Worm (Caenorhabditis elegans): Measurements from ENCODE around the gene gmps-1.

Gene gmps-1

ce11 chrII:10862749-10863656 lies 5.5 kb downstream of the gmps-1 start (continued):
- TF ChIP-seq F39B2.1 (GFP tag; IDR thresholded peaks at IDR 0.05) (no peak), C06A6.2 (GFP tag; conservative IDR thresholded peaks at IDR 0.05) (no peak), pbrm-1 (GFP tag; IDR thresholded peaks at IDR 0.05) (peak; percentile 20; the same call in 1 of the 2 replicates), madf-6 (GFP tag; IDR thresholded peaks at IDR 0.05) (peak; percentile 84), ceh-40 (GFP tag; IDR thresholded peaks at IDR 0.05) (no peak), F52B5.7 (tag; optimal IDR thresholded peaks at IDR 0.05) (no peak), hlh-26 (GFP tag; conservative IDR thresholded peaks at IDR 0.05) (no peak), zfh-2 (GFP tag; conservative IDR thresholded peaks at IDR 0.05) (peak; percentile 39; the same call in 1 of the 2 replicates), snpc-1.3 (tag; optimal IDR thresholded peaks at IDR 0.05; ENCODE audit: insufficient read depth) (no peak), athp-1 (tag; optimal IDR thresholded peaks at IDR 0.05) (no peak), fkh-3 (tag; optimal IDR thresholded peaks at IDR 0.05) (no peak), B0336.3 (GFP tag; IDR thresholded peaks at IDR 0.05) (no peak), efl-1 (GFP tag; optimal IDR thresholded peaks at IDR 0.05) (peak; percentile 46), snpc-4 (GFP tag; optimal IDR thresholded peaks at IDR 0.05) (no peak), snpc-4 (tag; optimal IDR thresholded peaks at IDR 0.05) (peak in 1 of 4 experiments; percentile 13), B0019.2 (GFP tag; conservative IDR thresholded peaks at IDR 0.05) (no peak), nfya-1 (tag; optimal IDR thresholded peaks at IDR 0.05; ENCODE audit: borderline replicate concordance, insufficient read depth) (no peak), ceh-100 (GFP tag; IDR thresholded peaks at IDR 0.05) (no peak), F23B12.7 (tag; optimal IDR thresholded peaks at IDR 0.05; ENCODE audit: insufficient read depth) (no peak), dox-1 (GFP tag; IDR thresholded peaks at IDR 0.05) (no peak), unc-62 (GFP tag; optimal IDR thresholded peaks at IDR 0.05) (no peak), mcd-1 (GFP tag; IDR thresholded peaks at IDR 0.05) (no peak), mes-4 (tag; optimal IDR thresholded peaks at IDR 0.05) (no peak), rcor-1 (GFP tag; IDR thresholded peaks at IDR 0.05) (no peak), unc-130 (GFP tag; optimal IDR thresholded peaks at IDR 0.05) (no peak), nhr-120 (GFP tag; IDR thresholded peaks at IDR 0.05) (no peak), K11D2.4 (GFP tag; IDR thresholded peaks at IDR 0.05) (no peak), dpff-1 (tag; optimal IDR thresholded peaks at IDR 0.05) (no peak), ztf-6 (GFP tag; IDR thresholded peaks at IDR 0.05) (no peak), sdz-38 (tag; optimal IDR thresholded peaks at IDR 0.05) (no peak), ztf-28 (GFP tag; IDR thresholded peaks at IDR 0.05) (no peak), nfyb-1 (GFP tag; IDR thresholded peaks at IDR 0.05) (no peak), F10E7.11 (tag; optimal IDR thresholded peaks at IDR 0.05) (no peak), egl-44 (GFP tag; IDR thresholded peaks at IDR 0.05) (no peak), bed-2 (GFP tag; IDR thresholded peaks at IDR 0.05) (no peak), ceh-91 (GFP tag; IDR thresholded peaks at IDR 0.05) (0 out of 2 replicates have a peak, but pooled peaks have one; percentile 40), ztf-3 (GFP tag; optimal IDR thresholded peaks at IDR 0.05) (no peak), repo-1 (tag; optimal IDR thresholded peaks at IDR 0.05) (no peak), hsf-1 (GFP tag; IDR thresholded peaks at IDR 0.05) (no peak), nhr-90 (tag; optimal IDR thresholded peaks at IDR 0.05) (no peak), egrh-3 (GFP tag; IDR thresholded peaks at IDR 0.05) (no peak), hlh-12 (tag; optimal IDR thresholded peaks at IDR 0.05) (no peak), lin-40 (tag; optimal IDR thresholded peaks at IDR 0.05) (peak; percentile 4), tbp1 (GFP tag; optimal IDR thresholded peaks at IDR 0.05) (no peak), attf-3 (GFP tag; conservative IDR thresholded peaks at IDR 0.05) (no peak), lag-1 (GFP tag; IDR thresholded peaks at IDR 0.05) (no peak), T26A5.8 (tag; optimal IDR thresholded peaks at IDR 0.05) (no peak), hrde-1 (tag; optimal IDR thresholded peaks at IDR 0.05; ENCODE audit: borderline replicate concordance) (no peak)
